Fruit fly (Drosophila melanogaster): ENCODE measurements around the gene CG13390.

Gene CG13390

DNA sequence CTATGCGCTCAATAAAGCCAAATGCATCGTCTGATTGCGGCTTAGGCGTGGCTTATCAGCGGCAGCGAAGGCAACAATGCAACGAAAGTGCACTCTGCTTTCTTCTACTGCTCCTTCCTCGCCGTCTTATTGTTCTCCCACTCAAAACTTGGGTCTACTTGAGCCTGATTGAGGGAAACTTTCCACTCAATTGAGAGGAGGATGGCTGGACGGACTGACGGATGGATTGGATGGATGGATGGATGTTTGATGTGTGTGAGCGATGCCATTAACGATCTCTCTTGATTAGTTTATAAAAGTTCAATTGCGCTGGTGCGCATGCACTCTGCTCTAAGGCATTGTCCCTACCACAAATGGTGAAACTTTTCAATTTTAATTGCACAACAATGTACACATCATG, 46.5 kb upstream of the CG13390 start:
- TF ChIP-seq CG5204 (GFP tag; optimal IDR thresholded peaks at IDR 0.05) (no peak), kay (GFP tag; ENCODE audit: borderline replicate concordance) (no peak), ovo (GFP tag; optimal IDR thresholded peaks at IDR 0.05) (no peak), CG7101 (tag; optimal IDR thresholded peaks at IDR 0.05) (no peak), cic (GFP tag; optimal IDR thresholded peaks at IDR 0.05) (no peak), CG11617 (GFP tag; optimal IDR thresholded peaks at IDR 0.05) (no peak)

DNA sequence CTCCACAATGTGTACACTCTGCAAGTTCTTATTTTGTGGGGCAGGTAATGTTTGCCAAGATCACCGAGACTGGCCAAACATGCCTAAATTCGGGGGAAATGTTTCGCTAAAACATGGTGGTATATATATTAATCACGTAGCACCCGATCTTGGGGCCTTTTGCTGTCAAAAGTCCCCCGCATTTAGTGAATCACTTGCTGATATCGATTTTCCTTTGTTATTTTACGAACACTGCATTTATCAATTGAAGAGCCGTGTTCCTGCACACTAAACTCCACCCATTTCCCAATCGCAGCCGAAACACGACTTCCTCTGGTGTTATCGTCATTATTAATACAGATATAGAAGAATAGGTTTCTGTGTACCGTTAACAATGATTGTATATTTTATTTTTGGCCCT, 45.1 kb upstream of the CG13390 start:
- TF ChIP-seq Clk (GFP tag; optimal IDR thresholded peaks at IDR 0.05) (no peak), cic (GFP tag; optimal IDR thresholded peaks at IDR 0.05) (no peak), ovo (GFP tag; optimal IDR thresholded peaks at IDR 0.05) (no peak), bab1 (GFP tag; optimal IDR thresholded peaks at IDR 0.05) (no peak), toe (GFP tag; optimal IDR thresholded peaks at IDR 0.05) (no peak), CG33017 (tag; optimal IDR thresholded peaks at IDR 0.05) (no peak), kay (GFP tag; ENCODE audit: borderline replicate concordance) (no peak), CG11617 (GFP tag; optimal IDR thresholded peaks at IDR 0.05) (no peak), CG14711 (tag; optimal IDR thresholded peaks at IDR 0.05) (no peak), Hr96 (GFP tag; optimal IDR thresholded peaks at IDR 0.05) (no peak), CG12768 (GFP tag; optimal IDR thresholded peaks at IDR 0.05) (no peak), Mnt (GFP tag; optimal IDR thresholded peaks at IDR 0.05) (no peak)

DNA sequence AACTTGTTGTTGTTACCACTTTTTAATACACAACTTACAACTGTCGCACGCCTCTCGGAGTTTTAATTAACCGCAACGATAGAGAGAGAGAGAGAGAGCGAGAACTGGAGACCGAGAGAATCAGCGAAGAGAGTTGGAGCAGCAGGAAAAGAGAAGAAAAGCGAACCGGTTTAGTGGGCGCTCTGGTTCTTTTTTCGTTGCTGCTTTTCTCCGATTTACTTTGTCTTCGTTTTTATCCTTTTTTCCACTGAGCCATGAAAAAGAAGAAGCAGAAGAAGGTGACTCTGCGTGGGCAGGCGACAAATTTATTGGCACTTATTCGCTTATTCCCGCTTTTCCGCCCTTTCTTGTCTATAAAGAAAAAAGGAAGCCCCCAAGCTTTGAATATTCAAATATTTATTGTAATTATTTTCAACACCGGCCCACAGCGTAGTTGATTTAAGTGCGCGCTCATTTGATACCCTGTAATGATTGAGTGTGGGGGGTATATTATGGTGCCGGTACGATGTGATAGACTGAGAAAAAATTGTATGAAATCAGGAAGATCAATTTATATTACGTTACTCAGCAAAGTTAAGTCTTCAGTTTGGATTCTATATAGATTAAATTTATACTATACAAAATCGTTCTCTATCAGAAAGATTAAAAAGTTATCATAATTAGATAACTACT, 43.8 kb upstream of the CG13390 start:
- TF ChIP-seq Mnt (GFP tag; optimal IDR thresholded peaks at IDR 0.05) (no peak), Clk (GFP tag; optimal IDR thresholded peaks at IDR 0.05) (no peak), kay (GFP tag; ENCODE audit: borderline replicate concordance) (no peak), tj (GFP tag; optimal IDR thresholded peaks at IDR 0.05) (no peak), CG5204 (GFP tag; optimal IDR thresholded peaks at IDR 0.05) (no peak), cic (GFP tag; optimal IDR thresholded peaks at IDR 0.05) (no peak)

DNA sequence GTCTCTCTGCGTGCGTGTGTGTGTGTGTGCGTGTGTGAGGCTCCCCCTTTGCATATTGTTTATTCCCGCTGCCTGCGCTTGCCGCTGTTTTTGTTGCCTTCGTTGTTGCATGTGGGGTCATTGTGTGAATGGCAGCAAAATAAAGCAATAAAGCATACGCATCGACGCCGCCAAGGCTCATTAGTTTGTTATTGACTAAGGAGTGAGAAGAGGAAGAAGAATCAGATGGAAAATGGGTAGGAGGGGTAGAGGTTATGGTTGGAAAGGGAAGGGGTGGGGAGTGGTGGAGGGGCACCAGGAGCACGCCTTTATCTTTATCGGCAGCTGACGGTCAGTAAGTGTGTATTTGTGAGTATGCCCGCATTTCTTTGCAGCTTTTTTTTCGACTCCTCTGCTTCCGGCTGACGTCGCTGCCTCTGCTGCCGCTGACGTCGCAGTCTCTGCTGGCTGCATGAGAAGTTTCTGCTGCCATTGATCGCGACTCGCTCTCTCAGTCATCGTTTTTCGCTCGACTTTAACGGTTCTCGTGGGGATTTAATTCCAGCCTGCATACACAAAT, 42.9 kb upstream of the CG13390 start:
- TF ChIP-seq pad (GFP tag; optimal IDR thresholded peaks at IDR 0.05) = peak; percentile 70
- no peak for TF ChIP-seq Mnt (GFP tag; optimal IDR thresholded peaks at IDR 0.05)
- TF ChIP-seq CG5204 (GFP tag; optimal IDR thresholded peaks at IDR 0.05) = no peak

DNA sequence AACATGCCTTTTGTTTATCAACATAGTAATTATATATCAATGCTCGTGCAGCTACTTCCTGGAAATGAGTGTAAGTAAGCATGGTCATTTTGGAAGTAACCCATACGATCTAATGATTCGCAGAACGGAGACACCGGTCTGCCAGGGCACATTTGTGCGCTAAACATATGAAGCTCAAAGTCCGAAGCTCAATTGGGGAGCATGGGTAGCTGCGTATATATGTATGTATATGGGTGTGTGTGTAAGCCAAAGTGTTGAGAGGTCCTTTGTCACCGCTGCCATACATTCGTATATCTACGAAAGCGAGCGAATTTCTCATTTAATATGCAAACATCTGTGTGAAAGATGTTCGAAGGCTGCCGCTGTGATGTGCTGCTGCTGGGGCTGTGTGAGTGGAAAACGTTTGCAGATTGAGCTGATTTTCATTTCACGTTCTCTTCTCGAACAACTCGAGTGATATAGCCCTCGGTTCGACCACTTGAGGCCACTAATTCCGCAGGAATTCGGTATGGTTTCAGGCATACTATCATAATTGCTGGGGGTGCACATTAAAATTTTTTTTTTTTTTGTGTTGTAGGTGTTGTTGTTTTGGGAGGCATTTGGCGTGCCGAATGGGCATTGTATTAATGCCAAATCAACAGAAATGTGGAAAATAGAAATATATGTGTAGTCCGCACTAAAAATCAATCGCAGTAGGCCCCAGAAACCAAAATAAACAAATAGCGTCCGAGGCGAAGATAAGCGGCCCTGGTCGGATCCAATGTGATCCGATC, 41.7 kb upstream of the CG13390 start:
- TF ChIP-seq Clk (GFP tag; optimal IDR thresholded peaks at IDR 0.05) (no peak), Hr96 (GFP tag; optimal IDR thresholded peaks at IDR 0.05) (no peak), pad (GFP tag; optimal IDR thresholded peaks at IDR 0.05) (no peak), tj (GFP tag; optimal IDR thresholded peaks at IDR 0.05) (peak; percentile 68), Crg-1 (GFP tag; optimal IDR thresholded peaks at IDR 0.05) (no peak), CG11617 (GFP tag; optimal IDR thresholded peaks at IDR 0.05) (no peak)

DNA sequence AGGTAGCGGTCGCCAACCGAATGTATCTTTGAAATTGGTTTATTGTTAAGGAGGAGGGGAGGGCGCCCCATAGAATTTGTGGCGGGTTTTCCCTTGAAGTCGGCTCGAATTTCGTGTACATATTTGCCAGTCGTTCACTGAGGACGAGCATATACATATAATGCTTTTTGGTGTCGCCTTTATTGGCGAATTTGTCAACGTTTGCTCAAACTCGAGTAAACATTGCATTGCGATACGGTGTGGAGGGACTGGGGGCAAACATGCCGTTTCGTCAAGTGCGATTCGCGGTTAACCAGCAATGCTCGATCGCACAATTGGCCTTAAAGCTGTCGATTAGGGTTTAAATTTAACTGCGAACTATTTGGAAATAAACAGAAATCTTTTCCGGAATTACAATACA, 41.0 kb upstream of the CG13390 start:
- TF ChIP-seq tj (GFP tag; optimal IDR thresholded peaks at IDR 0.05) (peak; percentile 91), CG7101 (tag; optimal IDR thresholded peaks at IDR 0.05) (no peak)

DNA sequence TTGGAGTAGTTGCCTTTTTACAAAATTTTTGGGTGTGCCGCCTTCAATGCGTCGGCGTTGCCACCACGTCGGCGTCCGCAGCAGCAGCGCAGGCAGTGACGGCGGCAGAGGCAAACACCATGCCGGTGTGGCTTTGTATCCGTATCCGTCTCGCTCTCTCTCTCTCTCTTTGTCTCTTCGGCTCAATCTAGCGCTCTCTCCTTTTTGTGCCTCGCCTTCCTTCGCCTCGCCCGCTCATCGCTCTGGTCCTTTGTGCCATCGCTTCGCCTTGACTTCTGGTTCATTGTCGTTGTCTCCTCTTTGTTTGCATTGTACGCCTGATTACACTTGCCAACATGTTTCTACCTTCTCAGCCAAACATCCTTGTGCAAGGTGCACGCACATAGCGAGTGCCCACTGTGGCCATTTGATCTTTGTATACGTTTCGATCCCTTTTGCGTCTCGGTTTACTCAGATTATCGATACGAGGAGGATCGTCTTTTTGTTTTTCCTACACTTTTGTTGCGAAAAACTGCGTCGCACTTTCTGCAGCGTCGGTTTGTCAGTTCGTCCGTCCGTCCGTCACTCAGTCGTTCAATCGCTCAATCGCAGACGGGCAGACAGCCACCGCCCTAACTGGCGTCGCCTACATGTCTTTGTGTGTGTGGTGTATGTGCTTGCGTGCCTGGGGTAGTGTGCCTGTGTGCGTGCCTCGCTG, 39.9 kb upstream of the CG13390 start:
- TF ChIP-seq tj (GFP tag; optimal IDR thresholded peaks at IDR 0.05) (peak; percentile 10), CG7101 (tag; optimal IDR thresholded peaks at IDR 0.05) (no peak), Hr96 (GFP tag; optimal IDR thresholded peaks at IDR 0.05) (peak; percentile 33), kay (GFP tag; ENCODE audit: borderline replicate concordance) (no peak), CG1620 (GFP tag; optimal IDR thresholded peaks at IDR 0.05) (no peak), toe (GFP tag; optimal IDR thresholded peaks at IDR 0.05) (no peak), Clk (GFP tag; optimal IDR thresholded peaks at IDR 0.05) (no peak), CG33017 (tag; optimal IDR thresholded peaks at IDR 0.05) (peak; percentile 1), pad (GFP tag; optimal IDR thresholded peaks at IDR 0.05) (no peak), cic (GFP tag; optimal IDR thresholded peaks at IDR 0.05) (peak; percentile 19), ovo (GFP tag; optimal IDR thresholded peaks at IDR 0.05) (no peak), CG11617 (GFP tag; optimal IDR thresholded peaks at IDR 0.05) (no peak), CG7045 (GFP tag; optimal IDR thresholded peaks at IDR 0.05) (peak; percentile 5), Mnt (GFP tag; optimal IDR thresholded peaks at IDR 0.05) (no peak), CG14711 (tag; optimal IDR thresholded peaks at IDR 0.05) (no peak), cnc (optimal IDR thresholded peaks at IDR 0.05) (no peak), CG12768 (GFP tag; optimal IDR thresholded peaks at IDR 0.05) (no peak), CG5204 (GFP tag; optimal IDR thresholded peaks at IDR 0.05) (no peak), bab1 (GFP tag; optimal IDR thresholded peaks at IDR 0.05) (peak; percentile 8), Crg-1 (GFP tag; optimal IDR thresholded peaks at IDR 0.05) (no peak)

Data from whole organism, adult.